Worm (Caenorhabditis elegans) whole organism, L2 larva: ENCODE results near the gene F14E5.2.

ENCODE experiments used
- ama-1 ChIP-seq: fragments of 150-350 bp; optimal IDR thresholded peaks from 2 replicates; lab custom pipeline; 2018; ENCODE audit warnings: inconsistent platforms
- lin-39 ChIP-seq: fragments of 150-350 bp; optimal IDR thresholded peaks from 2 replicates; lab custom pipeline; 2014; ENCODE audit warnings: missing biosample characterization, missing genetic modification reagents, missing genetic modification characterization
- unc-62 ChIP-seq: fragments of 150-350 bp; optimal IDR thresholded peaks from 2 replicates; lab custom pipeline; 2014; ENCODE audit warnings: missing biosample characterization, missing genetic modification reagents, missing genetic modification characterization
- ztf-4 ChIP-seq: fragments of 150-350 bp; optimal IDR thresholded peaks from 2 replicates; lab custom pipeline; 2014; ENCODE audit warnings: missing biosample characterization, missing genetic modification characterization

ce11 chrII:8457438-8457837, 28.8 kb upstream of the F14E5.2 start, which contains the start of gene zyg-9:
- TF ChIP-seq ama-1 (lab: Kevin White, UChicago) (no peak), lin-39 (tag; lab: Kevin White, UChicago) (no peak), ztf-4 (tag; lab: Kevin White, UChicago) (no peak), unc-62 (GFP tag; lab: Kevin White, UChicago) (no peak)
